Worm (Caenorhabditis elegans) whole organism, early embryonic: ENCODE results near the gene glb-15.

Experiments used
- F13C5.2 ChIP-seq: sonication (generic microtip); optimal IDR thresholded peaks from 2 replicates; lab custom pipeline; 2017; ENCODE audit warnings: mild to moderate bottlenecking, missing genetic modification characterization, inconsistent platforms, missing compliant biosample characterization
- aly-1 ChIP-seq: sonication (generic microtip); optimal IDR thresholded peaks from 2 replicates; lab custom pipeline; 2016; ENCODE audit warnings: missing genetic modification characterization, missing compliant biosample characterization
- ama-1 ChIP-seq: fragments of 150-350 bp; optimal IDR thresholded peaks from 2 replicates; lab custom pipeline; 2014
- ceh-13 ChIP-seq: fragments of 200-800 bp; sonication (Bioruptor generic); optimal IDR thresholded peaks from 2 replicates; lab custom pipeline; 2018; ENCODE audit warnings: mild to moderate bottlenecking, missing genetic modification characterization, missing compliant biosample characterization
- scrt-1 ChIP-seq: fragments of 200-800 bp; sonication (Bioruptor generic); IDR thresholded peaks from 2 replicates; pipeline ENCODE4 v1.3.6; 2022; ENCODE audit warnings: missing genetic modification characterization, missing compliant biosample characterization
- tbx-37 ChIP-seq: fragments of 200-800 bp; sonication (Bioruptor generic); conservative IDR thresholded peaks from 2 replicates; pipeline ENCODE4 v1.3.6; 2022; ENCODE audit warnings: missing genetic modification reagents, missing genetic modification characterization, missing compliant biosample characterization
- tra-4 ChIP-seq: sonication (generic microtip); optimal IDR thresholded peaks from 2 replicates; lab custom pipeline; 2017; ENCODE audit warnings: missing genetic modification characterization, missing compliant biosample characterization

ce11 chrV:11660566-11660965 is 42.5 kb upstream of the glb-15 start:
- TF ChIP-seq scrt-1 (GFP tag; lab: Robert Waterston, UW) (no peak), ama-1 (lab: Kevin White, UChicago) (no peak), F13C5.2 (tag; lab: Kevin White, UChicago) (no peak), aly-1 (tag; lab: Kevin White, UChicago) (no peak), tra-4 (tag; lab: Kevin White, UChicago) (no peak), tbx-37 (GFP tag; lab: Robert Waterston, UW) (no peak), ceh-13 (GFP tag; lab: Kevin White, UChicago) (no peak)
